Fruit fly (Drosophila melanogaster) whole organism, pupa: ENCODE results near the gene CG7218.
A peak's percentile ranks its signal among the peaks of the same experiment; 100 is the strongest.

ENCODE experiments used
- CG10348 ChIP-seq: fragments of 200-800 bp; sonication (Bioruptor generic); IDR thresholded peaks from 2 replicates; pipeline ENCODE4 v1.3.6; 2022; ENCODE audit warnings: missing biosample characterization, missing genetic modification characterization
- CG12605 ChIP-seq: fragments of 200-800 bp; sonication (Bioruptor generic); IDR thresholded peaks from 2 replicates; pipeline ENCODE4 v1.3.6; 2022; ENCODE audit warnings: missing biosample characterization, missing genetic modification characterization
- CG13204 ChIP-seq: fragments of 200-800 bp; sonication (Bioruptor generic); optimal IDR thresholded peaks from 2 replicates; lab custom pipeline; 2018; ENCODE audit warnings: missing biosample characterization, mild to moderate bottlenecking, missing genetic modification characterization, moderate library complexity
- CG14655 ChIP-seq: fragments of 200-800 bp; sonication (Bioruptor generic); optimal IDR thresholded peaks from 3 replicates; lab custom pipeline; 2017; ENCODE audit warnings: mild to moderate bottlenecking, missing biosample characterization, missing genetic modification reagents, missing genetic modification characterization
- CG15710 ChIP-seq: fragments of 200-800 bp; sonication (Bioruptor generic); optimal IDR thresholded peaks from 2 replicates; lab custom pipeline; 2018; ENCODE audit warnings: missing biosample characterization, mild to moderate bottlenecking, missing genetic modification characterization, moderate library complexity
- CG17806 ChIP-seq: fragments of 200-800 bp; sonication (Bioruptor generic); optimal IDR thresholded peaks from 2 replicates; lab custom pipeline; 2018; ENCODE audit warnings: missing biosample characterization, mild to moderate bottlenecking, missing genetic modification characterization, moderate library complexity
- CG32121 ChIP-seq: fragments of 200-800 bp; sonication (Bioruptor generic); IDR thresholded peaks from 2 replicates; pipeline ENCODE4 v1.3.6; 2022; ENCODE audit warnings: missing biosample characterization, missing genetic modification characterization
- CG34367 ChIP-seq: fragments of 200-800 bp; sonication (Bioruptor generic); optimal IDR thresholded peaks from 2 replicates; lab custom pipeline; 2018; ENCODE audit warnings: missing biosample characterization, mild to moderate bottlenecking, missing genetic modification characterization
- CG4496 ChIP-seq: fragments of 200-800 bp; sonication (Bioruptor generic); IDR thresholded peaks from 3 replicates; pipeline ENCODE4 v1.3.6; 2022; ENCODE audit warnings: missing biosample characterization, missing genetic modification characterization
- CG8159 ChIP-seq: fragments of 200-800 bp; sonication (Bioruptor generic); optimal IDR thresholded peaks from 3 replicates; lab custom pipeline; 2018; ENCODE audit warnings: missing biosample characterization, mild to moderate bottlenecking, missing genetic modification characterization, moderate library complexity
- CG8301 ChIP-seq: fragments of 200-800 bp; sonication (Bioruptor generic); optimal IDR thresholded peaks from 2 replicates; lab custom pipeline; 2018; ENCODE audit warnings: missing biosample characterization, mild to moderate bottlenecking, missing genetic modification characterization
- CG9948 ChIP-seq: fragments of 200-800 bp; sonication (Bioruptor generic); optimal IDR thresholded peaks from 2 replicates; lab custom pipeline; 2018; ENCODE audit warnings: missing biosample characterization, mild to moderate bottlenecking, missing genetic modification characterization, moderate library complexity
- D1 ChIP-seq: fragments of 200-800 bp; sonication (Bioruptor generic); optimal IDR thresholded peaks from 2 replicates; lab custom pipeline; 2018; ENCODE audit warnings: missing biosample characterization, mild to moderate bottlenecking, missing genetic modification characterization, moderate library complexity
- EcR ChIP-seq: fragments of 200-800 bp; sonication (Bioruptor generic); optimal IDR thresholded peaks from 3 replicates; lab custom pipeline; 2019; ENCODE audit warnings: missing biosample characterization, missing genetic modification characterization, mild to moderate bottlenecking, moderate library complexity, missing genetic modification reagents
- Ets98B ChIP-seq: fragments of 200-800 bp; sonication (Bioruptor generic); IDR thresholded peaks from 2 replicates; pipeline ENCODE4 v1.3.6; 2022; ENCODE audit warnings: missing biosample characterization, missing genetic modification characterization
- Pif1A ChIP-seq: fragments of 200-800 bp; sonication (Bioruptor generic); optimal IDR thresholded peaks from 3 replicates; lab custom pipeline; 2016; ENCODE audit warnings: missing biosample characterization, missing genetic modification characterization
- Pif1B ChIP-seq: fragments of 200-800 bp; sonication (Bioruptor generic); optimal IDR thresholded peaks from 3 replicates; lab custom pipeline; 2016; ENCODE audit warnings: missing biosample characterization, missing genetic modification characterization
- Snoo ChIP-seq: fragments of 200-800 bp; sonication (Bioruptor generic); optimal IDR thresholded peaks from 3 replicates; lab custom pipeline; 2017; ENCODE audit warnings: missing biosample characterization, mild to moderate bottlenecking, missing genetic modification characterization, inconsistent platforms
- fd96Ca ChIP-seq: fragments of 200-800 bp; sonication (Bioruptor generic); IDR thresholded peaks from 3 replicates; pipeline ENCODE4 v1.3.6; 2022; ENCODE audit warnings: missing biosample characterization, missing genetic modification characterization
- gl ChIP-seq: fragments of 200-800 bp; sonication (Bioruptor generic); optimal IDR thresholded peaks from 2 replicates; lab custom pipeline; 2018; ENCODE audit warnings: missing biosample characterization, mild to moderate bottlenecking, missing genetic modification characterization
- rn ChIP-seq: fragments of 200-800 bp; sonication (Bioruptor generic); IDR thresholded peaks from 2 replicates; pipeline ENCODE4 v1.3.6; 2022; ENCODE audit warnings: missing biosample characterization, missing genetic modification characterization

CG7218 gene

DNA sequence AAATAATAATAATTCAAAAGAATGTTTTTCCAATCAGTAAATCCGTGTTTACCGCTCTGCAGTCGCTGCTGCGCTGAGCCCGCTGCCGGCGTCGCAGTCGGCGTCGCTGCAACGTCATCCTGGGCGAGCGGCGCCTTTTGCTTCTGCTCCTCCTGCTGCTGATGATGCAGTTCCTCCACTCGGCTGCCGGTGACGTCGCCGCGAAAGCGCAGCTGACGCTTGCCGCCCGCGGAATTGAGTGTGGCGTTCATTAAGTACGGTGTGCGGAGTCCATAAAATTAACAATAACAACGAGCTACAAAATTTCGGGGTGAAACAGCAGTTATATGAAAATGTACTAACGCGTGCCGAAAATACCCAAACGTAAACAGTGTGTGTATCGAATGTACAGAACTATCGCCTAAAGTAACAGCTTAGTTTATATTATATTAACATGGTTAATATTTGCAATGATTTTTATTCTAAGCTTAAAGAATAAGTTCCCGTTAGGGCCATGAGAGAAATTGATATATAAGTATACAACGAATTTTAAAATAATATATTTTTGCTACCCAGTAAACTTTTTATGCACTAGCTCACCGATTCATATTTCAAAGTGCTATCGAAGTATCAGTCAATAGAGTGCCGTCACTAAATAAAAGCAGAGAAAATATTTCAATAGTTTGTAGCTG, at the start of gene CG7218, which contains the start of gene Cbp20:
Gene CG7218, minus strand, starts transcription at position 346 of the 671 bp plus-strand sequence.
Gene Cbp20, plus strand, starts transcription at position 610 of the 671 bp plus-strand sequence.
- TF ChIP-seq fd96Ca (GFP tag; lab: Robert Waterston, UW) (no peak), Pif1B (GFP tag; lab: Kevin White, UChicago) (peak; percentile 47), EcR (GFP tag; lab: Kevin White, UChicago) (peak; percentile 0), Snoo (tag; lab: Kevin White, UChicago) (peak; percentile 46), CG12605 (GFP tag; lab: Robert Waterston, UW) (no peak), rn (GFP tag; lab: Robert Waterston, UW) (peak; percentile 59), CG10348 (GFP tag; lab: Robert Waterston, UW) (no peak), Pif1A (peak; percentile 53), CG32121 (peak; percentile 33; the same call in 1 of the 2 replicates), CG14655 (GFP tag; lab: Kevin White, UChicago) (no peak), CG9948 (tag; lab: Kevin White, UChicago) (peak; percentile 7), D1 (tag; lab: Kevin White, UChicago) (no peak), Ets98B (GFP tag; lab: Robert Waterston, UW) (peak; percentile 68), CG8159 (peak; percentile 59), CG4496 (GFP tag; lab: Robert Waterston, UW) (peak; percentile 75), CG15710 (tag; lab: Kevin White, UChicago) (peak; percentile 51), CG34367 (no peak), CG8301 (tag; lab: Kevin White, UChicago) (no peak), CG17806 (peak; percentile 25)

DNA sequence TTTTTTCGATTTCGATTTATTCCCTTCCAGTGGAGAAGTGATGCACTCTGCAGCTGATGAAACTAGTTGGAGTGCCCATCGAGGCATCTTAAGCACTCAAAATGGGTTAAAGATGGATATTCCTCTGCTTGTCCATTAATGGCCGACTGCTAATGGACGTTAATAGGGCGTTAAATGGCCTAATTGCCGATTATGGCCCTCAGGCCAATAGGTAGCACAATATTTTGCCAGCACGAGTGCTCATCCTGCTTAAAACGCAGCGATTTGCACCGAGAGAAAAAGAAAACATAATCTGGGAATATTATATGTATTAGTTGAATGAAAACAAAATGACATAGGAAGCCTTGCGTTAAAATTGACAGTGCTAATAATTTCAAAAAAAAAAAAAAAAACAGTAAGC, 44.3 kb upstream of the CG7218 start, which contains the start of gene CG44158:
Gene CG44158, plus strand, starts transcription at position 301 of the 400 bp plus-strand sequence.
- TF ChIP-seq CG17806 (no peak), CG10348 (GFP tag; lab: Robert Waterston, UW) (no peak), CG9948 (tag; lab: Kevin White, UChicago) (no peak), CG34367 (no peak), rn (GFP tag; lab: Robert Waterston, UW) (no peak)

DNA sequence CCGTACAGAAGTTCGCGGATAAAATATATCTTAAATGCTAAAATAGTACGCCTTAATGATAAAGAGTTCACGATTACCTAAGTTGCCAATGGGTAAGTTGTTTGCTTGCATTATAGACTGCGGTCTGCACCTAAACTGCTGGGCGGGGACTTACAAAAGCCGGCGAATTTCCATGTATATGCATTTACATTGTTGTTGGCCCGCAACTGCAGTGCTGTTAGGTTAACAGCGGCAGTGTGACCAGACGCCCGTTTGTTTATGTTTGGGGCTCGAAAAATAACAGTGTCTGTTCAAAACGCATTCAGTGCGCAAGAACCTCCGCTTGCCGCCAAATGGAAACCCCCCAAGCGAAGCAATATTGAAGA, 35.7 kb upstream of the CG7218 start:
- TF ChIP-seq CG8159: no peak
- no peak for TF ChIP-seq Pif1B (GFP tag; lab: Kevin White, UChicago)
- TF ChIP-seq gl (tag; lab: Kevin White, UChicago): no peak
- TF ChIP-seq CG32121: no peak
- TF ChIP-seq CG8301 (tag; lab: Kevin White, UChicago): no peak
- no peak for TF ChIP-seq EcR (GFP tag; lab: Kevin White, UChicago)
- TF ChIP-seq CG4496 (GFP tag; lab: Robert Waterston, UW): no peak
- TF ChIP-seq D1 (tag; lab: Kevin White, UChicago): no peak
- TF ChIP-seq CG9948 (tag; lab: Kevin White, UChicago): no peak
- TF ChIP-seq Ets98B (GFP tag; lab: Robert Waterston, UW): no peak
- TF ChIP-seq CG17806: no peak
- TF ChIP-seq CG10348 (GFP tag; lab: Robert Waterston, UW): no peak
- TF ChIP-seq fd96Ca (GFP tag; lab: Robert Waterston, UW): no peak
- TF ChIP-seq CG13204: no peak
- no peak for TF ChIP-seq CG15710 (tag; lab: Kevin White, UChicago)
- TF ChIP-seq CG12605 (GFP tag; lab: Robert Waterston, UW): no peak
- TF ChIP-seq rn (GFP tag; lab: Robert Waterston, UW): no peak
- no peak for TF ChIP-seq Pif1A

DNA sequence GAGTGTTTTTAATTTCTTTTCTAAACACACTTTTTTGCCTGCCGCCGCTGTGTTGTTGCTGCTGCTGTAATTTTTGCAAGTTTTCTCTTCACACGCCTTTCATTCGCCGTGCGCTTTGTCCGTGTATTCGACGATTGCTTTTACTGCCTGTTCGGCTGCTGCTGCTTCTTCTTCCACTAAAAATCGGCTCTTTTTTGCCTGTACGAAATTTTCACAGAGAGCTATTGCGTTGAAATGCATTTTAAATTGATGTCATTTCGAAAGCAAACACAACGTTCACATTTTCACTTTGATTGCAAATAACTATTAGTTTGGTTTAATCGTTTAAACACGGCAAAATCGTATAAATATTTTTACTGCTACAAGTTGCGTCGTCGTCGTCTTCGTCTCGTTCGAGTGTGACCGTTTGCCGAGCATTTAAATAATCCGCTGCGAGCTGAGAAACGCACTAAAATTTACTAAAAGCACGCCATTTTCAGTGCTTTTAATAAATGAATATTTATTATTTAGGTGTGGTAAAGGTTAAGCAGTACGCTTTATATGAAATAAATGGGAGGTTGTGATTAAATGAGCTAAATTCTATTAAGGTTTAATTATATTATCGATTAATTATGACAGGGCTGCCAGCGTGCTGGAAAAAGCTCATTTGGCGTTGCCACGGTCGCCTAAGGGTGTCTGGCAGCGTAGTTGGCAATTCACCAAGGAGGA, 35.1 kb upstream of the CG7218 start, which contains the start of the genes Ssdp and CG7985:
Gene Ssdp, minus strand, starts transcription at position 419 of the 708 bp plus-strand sequence.
Gene CG7985, plus strand, starts transcription at position 681 of the 708 bp plus-strand sequence.
- no peak for TF ChIP-seq CG34367
- TF ChIP-seq CG8301 (tag; lab: Kevin White, UChicago): no peak
- TF ChIP-seq rn (GFP tag; lab: Robert Waterston, UW): no peak
- no peak for TF ChIP-seq CG15710 (tag; lab: Kevin White, UChicago)
- no peak for TF ChIP-seq Snoo (tag; lab: Kevin White, UChicago)

DNA sequence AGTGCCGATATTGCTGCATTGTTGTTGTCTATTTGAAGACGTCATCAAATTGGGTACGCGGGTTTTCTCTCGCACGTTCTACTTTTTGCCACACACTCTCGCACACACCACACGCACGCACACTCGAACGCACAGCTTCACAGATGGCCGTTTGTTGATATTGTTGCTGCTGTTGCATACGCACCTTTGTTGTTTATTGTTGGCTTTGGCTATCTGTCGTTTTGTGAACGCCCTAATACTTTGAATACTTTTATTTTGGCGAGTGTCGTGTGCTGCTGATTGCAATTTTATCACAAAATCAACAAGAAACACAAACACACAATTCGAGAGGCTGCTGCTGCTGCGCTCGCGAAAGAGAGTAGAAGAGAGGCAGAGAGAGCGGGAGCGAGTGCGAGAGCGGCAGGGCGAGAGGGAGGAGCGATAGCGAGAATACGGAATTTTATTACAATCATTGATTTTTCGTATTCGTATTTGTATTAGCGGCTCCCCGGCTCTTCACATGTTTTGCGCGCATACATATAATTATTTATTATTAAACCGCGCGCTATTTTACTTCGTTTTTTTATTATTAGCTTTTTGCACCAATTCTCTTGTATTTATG, 34.4 kb upstream of the CG7218 start:
- no peak for TF ChIP-seq CG17806
- peak; percentile 23 for TF ChIP-seq CG13204
- TF ChIP-seq Pif1B (GFP tag; lab: Kevin White, UChicago): peak; percentile 47
- no peak for TF ChIP-seq fd96Ca (GFP tag; lab: Robert Waterston, UW)
- no peak for TF ChIP-seq CG15710 (tag; lab: Kevin White, UChicago)
- no peak for TF ChIP-seq CG34367
- no peak for TF ChIP-seq CG32121
- TF ChIP-seq CG8159: no peak
- no peak for TF ChIP-seq D1 (tag; lab: Kevin White, UChicago)
- TF ChIP-seq Ets98B (GFP tag; lab: Robert Waterston, UW): no peak
- TF ChIP-seq CG4496 (GFP tag; lab: Robert Waterston, UW): no peak
- no peak for TF ChIP-seq CG12605 (GFP tag; lab: Robert Waterston, UW)
- peak; percentile 54 for TF ChIP-seq gl (tag; lab: Kevin White, UChicago)
- TF ChIP-seq Snoo (tag; lab: Kevin White, UChicago): peak; percentile 35
- no peak for TF ChIP-seq CG10348 (GFP tag; lab: Robert Waterston, UW)
- peak; percentile 31 for TF ChIP-seq Pif1A
- TF ChIP-seq EcR (GFP tag; lab: Kevin White, UChicago): no peak
- no peak for TF ChIP-seq CG9948 (tag; lab: Kevin White, UChicago)
- no peak for TF ChIP-seq rn (GFP tag; lab: Robert Waterston, UW)
- TF ChIP-seq CG14655 (GFP tag; lab: Kevin White, UChicago): no peak
- TF ChIP-seq CG8301 (tag; lab: Kevin White, UChicago): peak; percentile 9
